Worm (Caenorhabditis elegans): ENCODE measurements around the gene C17F4.3.

Gene C17F4.3

ce11 chrII:3221730-3222129 lies 18.6 kb upstream of the C17F4.3 start, which contains the start of gene ZC239.14:
ZC239.14 (minus strand) TSS chrII:3222034.
- TF ChIP-seq npax-4 (tag; optimal IDR thresholded peaks at IDR 0.05) = no peak
- TF ChIP-seq elt-2 (tag; optimal IDR thresholded peaks at IDR 0.05) = no peak
- no peak for TF ChIP-seq syd-9 (tag; optimal IDR thresholded peaks at IDR 0.05)
- no peak for TF ChIP-seq hlh-8 (tag; optimal IDR thresholded peaks at IDR 0.05)

DNA sequence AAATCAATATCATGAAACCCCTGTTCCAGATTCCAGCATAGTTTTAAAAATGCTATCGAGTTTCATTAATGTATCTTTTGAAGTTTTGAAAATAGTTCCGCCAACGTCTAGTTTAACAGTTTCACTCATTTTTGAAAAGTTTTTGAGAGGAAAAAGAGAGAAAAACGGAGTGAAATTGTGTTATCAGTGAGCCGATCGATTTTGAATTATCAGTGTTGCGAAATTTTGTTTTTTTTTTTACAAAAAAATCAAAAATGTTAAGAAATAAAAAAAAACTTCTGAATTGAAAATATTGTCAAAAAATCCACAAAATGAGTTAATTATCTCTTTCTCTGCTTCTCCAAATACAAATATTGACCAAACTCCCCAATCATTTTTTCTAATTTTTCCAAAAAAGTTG lies 17.6 kb upstream of the C17F4.3 start, which contains the start of gene ZC239.13:
ZC239.13 (minus strand) TSS at position 154 of the 400 bp plus-strand sequence.
- TF ChIP-seq pax-1 (tag; optimal IDR thresholded peaks at IDR 0.05) = no peak
- no peak for TF ChIP-seq pros-1 (tag; optimal IDR thresholded peaks at IDR 0.05)
- TF ChIP-seq lim-6 (tag; optimal IDR thresholded peaks at IDR 0.05) = no peak
- no peak for TF ChIP-seq K09A11.1 (tag; optimal IDR thresholded peaks at IDR 0.05; ENCODE audit: insufficient read depth)
- TF ChIP-seq ceh-24 (tag; optimal IDR thresholded peaks at IDR 0.05) = no peak
- TF ChIP-seq gmeb-2 (tag; optimal IDR thresholded peaks at IDR 0.05) = no peak
- TF ChIP-seq ceh-34 (tag; optimal IDR thresholded peaks at IDR 0.05) = no peak
- TF ChIP-seq ahr-1 (tag; optimal IDR thresholded peaks at IDR 0.05) = no peak
- TF ChIP-seq unc-86 (tag; optimal IDR thresholded peaks at IDR 0.05) = no peak
- no peak for TF ChIP-seq ceh-31 (tag; optimal IDR thresholded peaks at IDR 0.05)
- no peak for TF ChIP-seq pha-2 (tag; optimal IDR thresholded peaks at IDR 0.05)
- no peak for TF ChIP-seq sdc-2 (tag; optimal IDR thresholded peaks at IDR 0.05)
- TF ChIP-seq K02D7.2 (tag; optimal IDR thresholded peaks at IDR 0.05) = no peak
- TF ChIP-seq ama-1 (optimal IDR thresholded peaks at IDR 0.05) = no peak

ce11 chrII:3224631-3225030 lies 15.7 kb upstream of the C17F4.3 start, which contains the start of gene ZC239.15:
ZC239.15 (minus strand) TSS chrII:3224731.
- TF ChIP-seq gmeb-2 (tag; optimal IDR thresholded peaks at IDR 0.05) = no peak
- no peak for TF ChIP-seq che-1 (tag; optimal IDR thresholded peaks at IDR 0.05)
- no peak for TF ChIP-seq sox-4 (tag; optimal IDR thresholded peaks at IDR 0.05)
- TF ChIP-seq ama-1 (optimal IDR thresholded peaks at IDR 0.05) = no peak
- TF ChIP-seq C08G9.2 (tag; optimal IDR thresholded peaks at IDR 0.05) = no peak
- TF ChIP-seq hlh-30 (tag; optimal IDR thresholded peaks at IDR 0.05; ENCODE audit: insufficient read depth) = no peak
- no peak for TF ChIP-seq ceh-31 (tag; optimal IDR thresholded peaks at IDR 0.05)
- TF ChIP-seq odd-2 (tag; optimal IDR thresholded peaks at IDR 0.05) = no peak
- no peak for TF ChIP-seq hlh-13 (GFP tag; optimal IDR thresholded peaks at IDR 0.05)
- TF ChIP-seq pag-3 (tag; optimal IDR thresholded peaks at IDR 0.05; ENCODE audit: borderline replicate concordance) = no peak
- TF ChIP-seq ceh-19 (GFP tag; optimal IDR thresholded peaks at IDR 0.05) = no peak

ce11 chrII:3225200-3225599 lies 15.1 kb upstream of the C17F4.3 start, which contains the start of gene ZC239.16:
ZC239.16 (minus strand) TSS chrII:3225319.
- TF ChIP-seq che-1 (tag; optimal IDR thresholded peaks at IDR 0.05) = no peak
- no peak for TF ChIP-seq pag-3 (tag; optimal IDR thresholded peaks at IDR 0.05; ENCODE audit: borderline replicate concordance)
- TF ChIP-seq K09A11.1 (tag; optimal IDR thresholded peaks at IDR 0.05; ENCODE audit: insufficient read depth) = no peak
- no peak for TF ChIP-seq hlh-15 (tag; optimal IDR thresholded peaks at IDR 0.05)
- TF ChIP-seq ama-1 (optimal IDR thresholded peaks at IDR 0.05) = no peak
- no peak for TF ChIP-seq zip-5 (tag; optimal IDR thresholded peaks at IDR 0.05)
- no peak for TF ChIP-seq sdc-2 (tag; optimal IDR thresholded peaks at IDR 0.05)
- no peak for TF ChIP-seq elt-4 (tag; optimal IDR thresholded peaks at IDR 0.05)
- no peak for TF ChIP-seq odd-2 (tag; optimal IDR thresholded peaks at IDR 0.05)
- TF ChIP-seq unc-3 (GFP tag; conservative IDR thresholded peaks at IDR 0.05) = no peak
- TF ChIP-seq unc-3 (tag; optimal IDR thresholded peaks at IDR 0.05) = no peak
- TF ChIP-seq ref-2 (tag; optimal IDR thresholded peaks at IDR 0.05) = no peak
- no peak for TF ChIP-seq hlh-30 (tag; optimal IDR thresholded peaks at IDR 0.05; ENCODE audit: insufficient read depth)
- TF ChIP-seq tbx-2 (tag; optimal IDR thresholded peaks at IDR 0.05) = no peak
- no peak for TF ChIP-seq eyg-1 (tag; optimal IDR thresholded peaks at IDR 0.05)
- TF ChIP-seq fkh-6 (tag; optimal IDR thresholded peaks at IDR 0.05) = no peak
- TF ChIP-seq pat-9 (tag; optimal IDR thresholded peaks at IDR 0.05) = no peak
- no peak for TF ChIP-seq lin-11 (tag; optimal IDR thresholded peaks at IDR 0.05)
